Worm (Caenorhabditis elegans) whole organism, midembryonic: ENCODE measurements around the gene C55A6.6.

Source experiments
- T22C8.4 ChIP-seq: fragments of 200-800 bp; sonication (Bioruptor generic); IDR thresholded peaks from 2 replicates; pipeline ENCODE4 v1.3.6; 2022; ENCODE audit warnings: missing genetic modification characterization, missing compliant biosample characterization
- flt-1 ChIP-seq: fragments of 200-800 bp; sonication (Bioruptor generic); IDR thresholded peaks from 2 replicates; pipeline ENCODE4 v1.3.6; 2022; ENCODE audit warnings: missing genetic modification characterization, missing compliant biosample characterization
- klf-2 ChIP-seq: fragments of 200-800 bp; sonication (Bioruptor generic); conservative IDR thresholded peaks from 2 replicates; pipeline ENCODE4 v1.3.6; 2022; ENCODE audit warnings: missing genetic modification reagents, missing genetic modification characterization, missing compliant biosample characterization
- med-1 ChIP-seq: sonication (generic microtip); optimal IDR thresholded peaks from 2 replicates; lab custom pipeline; 2017; ENCODE audit warnings: missing genetic modification characterization, mild to moderate bottlenecking, missing compliant biosample characterization, antibody characterized with exemption, missing genetic modification reagents; ENCODE audit not compliant: insufficient read depth
- ref-1 ChIP-seq: fragments of 200-800 bp; sonication (Bioruptor generic); conservative IDR thresholded peaks from 2 replicates; pipeline ENCODE4 v1.3.6; 2022; ENCODE audit warnings: missing genetic modification reagents, missing genetic modification characterization, missing compliant biosample characterization
- tab-1 ChIP-seq: fragments of 200-800 bp; sonication (Bioruptor generic); IDR thresholded peaks from 2 replicates; pipeline ENCODE4 v1.3.6; 2022; ENCODE audit warnings: missing genetic modification characterization, missing compliant biosample characterization
- ztf-23 ChIP-seq: fragments of 200-800 bp; sonication (Bioruptor generic); IDR thresholded peaks from 2 replicates; pipeline ENCODE4 v1.3.6; 2022; ENCODE audit warnings: missing genetic modification reagents, missing genetic modification characterization, missing compliant biosample characterization

ce11 chrV:11488288-11488687, 26.2 kb downstream of the C55A6.6 start:
- TF ChIP-seq med-1 (GFP tag; lab: Kevin White, UChicago) (no peak), ztf-23 (GFP tag; lab: Robert Waterston, UW) (no peak), ref-1 (GFP tag; lab: Robert Waterston, UW) (no peak), klf-2 (GFP tag; lab: Robert Waterston, UW) (no peak), flt-1 (GFP tag; lab: Robert Waterston, UW) (no peak), tab-1 (GFP tag; lab: Robert Waterston, UW) (no peak), T22C8.4 (GFP tag; lab: Robert Waterston, UW) (no peak)
